Fruit fly (Drosophila melanogaster) whole organism, embryonic: ENCODE results near the gene Mob3.

ENCODE experiments used
- Bteb2 ChIP-seq: fragments of 200-800 bp; sonication (Bioruptor generic); optimal IDR thresholded peaks from 2 replicates; lab custom pipeline; 2016; ENCODE audit warnings: missing biosample characterization, missing genetic modification characterization
- CG10462 ChIP-seq: fragments of 200-800 bp; sonication (Bioruptor generic); optimal IDR thresholded peaks from 2 replicates; lab custom pipeline; 2016; ENCODE audit warnings: missing biosample characterization, missing genetic modification characterization
- CG10654 ChIP-seq: fragments of 200-800 bp; sonication (Bioruptor generic); optimal IDR thresholded peaks from 2 replicates; lab custom pipeline; 2016; ENCODE audit warnings: missing biosample characterization, missing genetic modification characterization
- CG11398 ChIP-seq: fragments of 200-800 bp; sonication (Bioruptor generic); optimal IDR thresholded peaks from 2 replicates; lab custom pipeline; 2016; ENCODE audit warnings: missing biosample characterization, missing genetic modification characterization
- CG13296 ChIP-seq: fragments of 200-800 bp; sonication (Bioruptor generic); optimal IDR thresholded peaks from 3 replicates; lab custom pipeline; 2018; ENCODE audit warnings: missing biosample characterization, mild to moderate bottlenecking, missing genetic modification characterization
- CG15479 ChIP-seq: fragments of 200-800 bp; sonication (Bioruptor generic); optimal IDR thresholded peaks from 3 replicates; lab custom pipeline; 2019; ENCODE audit warnings: missing biosample characterization, mild to moderate bottlenecking, missing genetic modification characterization, moderate library complexity
- CG15601 ChIP-seq: fragments of 200-800 bp; sonication (Bioruptor generic); optimal IDR thresholded peaks from 3 replicates; lab custom pipeline; 2019; ENCODE audit warnings: missing biosample characterization, mild to moderate bottlenecking, missing genetic modification characterization, moderate library complexity
- CG17829 ChIP-seq: fragments of 200-800 bp; optimal IDR thresholded peaks from 2 replicates; lab custom pipeline; 2019; ENCODE audit warnings: missing biosample characterization, mild to moderate bottlenecking, missing genetic modification characterization, moderate library complexity
- CG30020 ChIP-seq: fragments of 200-800 bp; optimal IDR thresholded peaks from 2 replicates; lab custom pipeline; 2019; ENCODE audit warnings: missing biosample characterization, mild to moderate bottlenecking, missing genetic modification characterization, moderate library complexity
- CG32532 ChIP-seq: fragments of 200-800 bp; sonication (Bioruptor generic); IDR thresholded peaks from 2 replicates; pipeline ENCODE4 v1.3.6; 2022; ENCODE audit warnings: missing biosample characterization, missing genetic modification characterization
- CG33213 ChIP-seq: fragments of 200-800 bp; sonication (Bioruptor generic); optimal IDR thresholded peaks from 3 replicates; lab custom pipeline; 2016; ENCODE audit warnings: missing biosample characterization, missing genetic modification characterization
- CG34224 ChIP-seq: fragments of 200-800 bp; sonication (Bioruptor generic); IDR thresholded peaks from 3 replicates; pipeline ENCODE4 v1.3.6; 2022; ENCODE audit warnings: missing biosample characterization, missing genetic modification characterization; ENCODE audit not compliant: partially characterized antibody
- CG4360 ChIP-seq: fragments of 200-800 bp; sonication (Bioruptor generic); IDR thresholded peaks from 2 replicates; pipeline ENCODE4 v1.3.6; 2022; ENCODE audit warnings: missing biosample characterization, missing genetic modification characterization
- CG5180 ChIP-seq: fragments of 200-800 bp; sonication (Bioruptor generic); optimal IDR thresholded peaks from 3 replicates; lab custom pipeline; 2017; ENCODE audit warnings: missing biosample characterization, missing genetic modification characterization, mild to moderate bottlenecking, moderate library complexity, missing genetic modification reagents
- CG7271 ChIP-seq: fragments of 200-800 bp; sonication (Bioruptor generic); optimal IDR thresholded peaks from 2 replicates; lab custom pipeline; 2018; ENCODE audit warnings: missing biosample characterization, mild to moderate bottlenecking, missing genetic modification characterization, moderate library complexity
- CG7372 ChIP-seq: fragments of 200-800 bp; sonication (Bioruptor generic); IDR thresholded peaks from 2 replicates; pipeline ENCODE4 v1.3.6; 2022; ENCODE audit warnings: missing biosample characterization, missing genetic modification characterization
- CG7786 ChIP-seq: fragments of 200-800 bp; sonication (Bioruptor generic); optimal IDR thresholded peaks from 2 replicates; lab custom pipeline; 2016; ENCODE audit warnings: missing biosample characterization, missing genetic modification characterization
- CG8388 ChIP-seq: fragments of 200-800 bp; sonication (Bioruptor generic); optimal IDR thresholded peaks from 2 replicates; lab custom pipeline; 2019; ENCODE audit warnings: missing biosample characterization, mild to moderate bottlenecking, missing genetic modification characterization, moderate library complexity
- CG9437 ChIP-seq: fragments of 200-800 bp; sonication (Bioruptor generic); optimal IDR thresholded peaks from 2 replicates; lab custom pipeline; 2018; ENCODE audit warnings: missing biosample characterization, mild to moderate bottlenecking, missing genetic modification characterization
- CTCF ChIP-seq: fragments of 200-800 bp; sonication (Bioruptor generic); optimal IDR thresholded peaks from 2 replicates; lab custom pipeline; 2017; ENCODE audit warnings: missing biosample characterization, mild to moderate bottlenecking, missing genetic modification characterization, moderate library complexity
- Camta ChIP-seq: fragments of 200-800 bp; sonication (Bioruptor generic); optimal IDR thresholded peaks from 2 replicates; lab custom pipeline; 2016; ENCODE audit warnings: missing biosample characterization, missing genetic modification characterization
- CoRest ChIP-seq: fragments of 200-800 bp; sonication (Bioruptor generic); optimal IDR thresholded peaks from 3 replicates; lab custom pipeline; 2018; ENCODE audit warnings: missing biosample characterization, mild to moderate bottlenecking, missing genetic modification characterization, moderate library complexity
- D19B ChIP-seq: fragments of 200-800 bp; sonication (Bioruptor generic); optimal IDR thresholded peaks from 2 replicates; lab custom pipeline; 2017; ENCODE audit warnings: missing biosample characterization, mild to moderate bottlenecking, missing genetic modification characterization
- Dp ChIP-seq: fragments of 200-800 bp; sonication (Bioruptor generic); optimal IDR thresholded peaks from 2 replicates; lab custom pipeline; 2018; ENCODE audit warnings: missing biosample characterization, mild to moderate bottlenecking, missing genetic modification characterization, moderate library complexity
- Dref ChIP-seq: fragments of 200-800 bp; sonication (Bioruptor generic); IDR thresholded peaks from 2 replicates; pipeline ENCODE4 v1.3.6; 2022; ENCODE audit warnings: missing biosample characterization, missing genetic modification characterization
- Gsc ChIP-seq: fragments of 200-800 bp; sonication (Bioruptor generic); IDR thresholded peaks from 2 replicates; pipeline ENCODE4 v1.3.6; 2022; ENCODE audit warnings: missing biosample characterization, missing genetic modification characterization
- HLH3B ChIP-seq: fragments of 200-800 bp; sonication (Bioruptor generic); IDR thresholded peaks from 2 replicates; pipeline ENCODE4 v1.3.6; 2022; ENCODE audit warnings: missing biosample characterization, missing genetic modification characterization
- HmgZ ChIP-seq: fragments of 200-800 bp; sonication (Bioruptor generic); optimal IDR thresholded peaks from 2 replicates; lab custom pipeline; 2018; ENCODE audit warnings: missing biosample characterization, mild to moderate bottlenecking, missing genetic modification characterization
- Mad ChIP-seq: fragments of 200-800 bp; sonication (Bioruptor generic); optimal IDR thresholded peaks from 2 replicates; lab custom pipeline; 2016; ENCODE audit warnings: missing biosample characterization, missing genetic modification characterization
- Mrtf ChIP-seq: fragments of 200-800 bp; sonication (Bioruptor generic); IDR thresholded peaks from 3 replicates; pipeline ENCODE4 v1.3.6; 2022; ENCODE audit warnings: missing biosample characterization, missing genetic modification characterization
- NC2α ChIP-seq: fragments of 200-800 bp; sonication (Bioruptor generic); optimal IDR thresholded peaks from 2 replicates; lab custom pipeline; 2016; ENCODE audit warnings: missing biosample characterization, missing genetic modification characterization
- Oli ChIP-seq: fragments of 200-800 bp; sonication (Bioruptor generic); optimal IDR thresholded peaks from 2 replicates; lab custom pipeline; 2018; ENCODE audit warnings: missing biosample characterization, mild to moderate bottlenecking, missing genetic modification characterization, moderate library complexity
- Side ChIP-seq: fragments of 200-800 bp; sonication (Bioruptor generic); optimal IDR thresholded peaks from 2 replicates; lab custom pipeline; 2016; ENCODE audit warnings: missing biosample characterization, missing genetic modification characterization
- Taf1 ChIP-seq: fragments of 200-800 bp; sonication (Bioruptor generic); IDR thresholded peaks from 2 replicates; pipeline ENCODE4 v1.3.6; 2022; ENCODE audit warnings: missing biosample characterization, missing genetic modification characterization
- ap ChIP-seq: fragments of 200-800 bp; sonication (Bioruptor generic); IDR thresholded peaks from 2 replicates; pipeline ENCODE4 v1.3.6; 2022; ENCODE audit warnings: missing biosample characterization, missing genetic modification characterization
- caup ChIP-seq: fragments of 200-800 bp; sonication (Bioruptor generic); optimal IDR thresholded peaks from 3 replicates; lab custom pipeline; 2017; ENCODE audit warnings: missing biosample characterization, mild to moderate bottlenecking, missing genetic modification characterization, moderate library complexity; ENCODE audit not compliant: severe bottlenecking
- crol ChIP-seq: fragments of 200-800 bp; sonication (Bioruptor generic); IDR thresholded peaks from 2 replicates; pipeline ENCODE4 v1.3.6; 2022; ENCODE audit warnings: missing biosample characterization, missing genetic modification characterization
- crp ChIP-seq, 2 experiments: fragments of 200-800 bp; sonication (Bioruptor generic); optimal IDR thresholded peaks; 2 replicates in 1 of 2; 3 replicates in 1 of 2; lab custom pipeline; 2017; ENCODE audit warnings: missing biosample characterization in 2 of 2, missing genetic modification characterization in 2 of 2, mild to moderate bottlenecking in 1 of 2, moderate library complexity in 1 of 2
- ems ChIP-seq: fragments of 200-800 bp; sonication (Bioruptor generic); optimal IDR thresholded peaks from 3 replicates; lab custom pipeline; 2016; ENCODE audit warnings: missing biosample characterization, missing genetic modification characterization
- esg ChIP-seq: fragments of 200-800 bp; sonication (Bioruptor generic); conservative IDR thresholded peaks from 2 replicates; pipeline ENCODE4 v1.3.6; 2022; ENCODE audit warnings: missing biosample characterization, missing genetic modification characterization
- ham ChIP-seq: fragments of 200-800 bp; sonication (Bioruptor generic); IDR thresholded peaks from 2 replicates; pipeline ENCODE4 v1.3.6; 2022; ENCODE audit warnings: missing biosample characterization, missing genetic modification characterization
- hb ChIP-seq: fragments of 200-800 bp; sonication (Bioruptor generic); IDR thresholded peaks from 3 replicates; pipeline ENCODE4 v1.3.6; 2022; ENCODE audit warnings: missing biosample characterization, missing genetic modification characterization; ENCODE audit not compliant: partially characterized antibody
- hkb ChIP-seq, 2 experiments: fragments of 200-800 bp in 1 of 2; fragments of >200 bp in 1 of 2; sonication (Bioruptor generic) in 1 of 2; IDR thresholded peaks in 1 of 2; optimal IDR thresholded peaks in 1 of 2; 2 replicates each; pipeline versions ENCODE4 v1.3.6 to Lab custom; 2017 to 2022; ENCODE audit warnings: missing biosample characterization in 1 of 2, missing genetic modification characterization in 1 of 2
- jumu ChIP-seq: fragments of 200-800 bp; sonication (Bioruptor generic); optimal IDR thresholded peaks from 3 replicates; lab custom pipeline; 2016; ENCODE audit warnings: missing biosample characterization, missing genetic modification characterization
- lov ChIP-seq, 2 experiments: fragments of 200-800 bp in 1 of 2; fragments of >200 bp in 1 of 2; sonication (Bioruptor generic) in 1 of 2; IDR thresholded peaks in 1 of 2; optimal IDR thresholded peaks in 1 of 2; 2 replicates in 1 of 2; 3 replicates in 1 of 2; pipeline versions ENCODE4 v1.3.6 to Lab custom; 2017 to 2022; ENCODE audit warnings: missing biosample characterization in 1 of 2, missing genetic modification characterization in 1 of 2
- maf-S ChIP-seq: fragments of 200-800 bp; sonication (Bioruptor generic); optimal IDR thresholded peaks from 2 replicates; lab custom pipeline; 2016; ENCODE audit warnings: missing biosample characterization, missing genetic modification characterization
- salm ChIP-seq: fragments of 200-800 bp; sonication (Bioruptor generic); optimal IDR thresholded peaks from 2 replicates; lab custom pipeline; 2018; ENCODE audit warnings: missing biosample characterization, mild to moderate bottlenecking, missing genetic modification characterization
- tx ChIP-seq: fragments of 200-800 bp; sonication (Bioruptor generic); optimal IDR thresholded peaks from 2 replicates; lab custom pipeline; 2016; ENCODE audit warnings: missing biosample characterization, missing genetic modification characterization

The Mob3 gene

DNA sequence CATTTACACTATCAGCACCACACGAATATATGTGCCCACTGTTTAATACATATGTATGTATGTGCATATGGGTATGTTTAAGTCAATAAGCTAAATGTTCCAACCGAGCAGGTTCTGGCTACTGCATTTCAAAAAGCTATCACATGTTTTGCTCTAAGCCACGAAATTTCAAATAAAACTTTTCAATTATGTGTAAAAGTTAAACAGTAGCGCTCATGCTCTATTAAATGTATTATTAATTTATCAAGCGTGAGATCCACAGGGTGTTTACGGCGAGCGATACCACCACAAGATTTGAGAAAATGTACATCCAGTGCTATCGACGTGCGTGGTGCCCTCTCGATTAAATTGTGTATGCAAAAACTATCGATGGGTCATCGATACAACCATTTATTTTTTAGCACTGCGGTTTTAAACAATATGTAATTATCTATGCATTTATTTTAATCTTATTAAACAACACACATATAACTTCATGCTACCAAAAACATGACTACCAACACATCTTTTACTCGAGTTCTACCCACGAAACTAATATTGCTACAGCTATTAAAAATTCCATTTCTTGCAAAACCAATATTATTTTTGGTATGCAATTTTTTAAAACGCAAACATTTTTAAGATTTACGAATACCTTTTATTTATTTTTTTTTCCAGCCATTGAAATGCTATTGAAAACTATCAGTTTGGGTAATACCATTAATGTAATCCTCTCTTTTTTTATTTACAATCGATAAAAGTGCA, 4.2 kb upstream of the Mob3 start, which contains the start of gene Pten (continued):
- TF ChIP-seq Camta (GFP tag; lab: Kevin White, UChicago) (peak; percentile 78), esg (0 out of 2 replicates have a peak, but pooled peaks have one; percentile 50), crol (GFP tag; lab: Robert Waterston, UW) (no peak), CG9437 (GFP tag; lab: Kevin White, UChicago) (peak; percentile 25), CG10654 (peak; percentile 62), CG7271 (tag; lab: Kevin White, UChicago) (peak; percentile 16), tx (GFP tag; lab: Kevin White, UChicago) (peak; percentile 64), CG15601 (tag; lab: Kevin White, UChicago) (no peak), CG4360 (GFP tag; lab: Robert Waterston, UW) (peak; percentile 51; the same call in 1 of the 2 replicates), CTCF (GFP tag; lab: Kevin White, UChicago) (peak; percentile 4), CG7786 (peak; percentile 48), CG13296 (GFP tag; lab: Kevin White, UChicago) (peak; percentile 51), CG10462 (peak; percentile 60), CG17829 (tag; lab: Kevin White, UChicago) (peak; percentile 82), maf-S (GFP tag; lab: Kevin White, UChicago) (peak; percentile 64), crp (GFP tag; optimal IDR thresholded peaks at IDR 0.05; lab: Kevin White, UChicago) (peak in 1 of 2 experiments; percentile 15), ems (peak; percentile 32), CG33213 (peak; percentile 57), CoRest (tag; lab: Kevin White, UChicago) (peak; percentile 76), HLH3B (no peak), D19B (GFP tag; lab: Kevin White, UChicago) (peak; percentile 50), salm (no peak), hkb (optimal IDR thresholded peaks at IDR 0.05; lab: Kevin White, UChicago) (no peak), hkb (GFP tag; IDR thresholded peaks at IDR 0.05; lab: Robert Waterston, UW) (peak; percentile 59; the same call in 1 of the 2 replicates), ham (GFP tag; lab: Robert Waterston, UW) (no peak), CG5180 (GFP tag; lab: Kevin White, UChicago) (no peak), CG7372 (GFP tag; lab: Robert Waterston, UW) (peak; percentile 47; the same call in 1 of the 2 replicates), CG34224 (GFP tag; lab: Robert Waterston, UW) (peak; percentile 80), CG11398 (GFP tag; lab: Kevin White, UChicago) (peak; percentile 49), Dp (GFP tag; lab: Kevin White, UChicago) (peak; percentile 28), Mad (peak; percentile 43), lov (optimal IDR thresholded peaks at IDR 0.05; lab: Kevin White, UChicago) (no peak), lov (GFP tag; IDR thresholded peaks at IDR 0.05; lab: Robert Waterston, UW) (no peak), Taf1 (0 out of 2 replicates have a peak, but pooled peaks have one; percentile 18), CG15479 (GFP tag; lab: Kevin White, UChicago) (no peak), caup (GFP tag; lab: Kevin White, UChicago) (no peak), Mrtf (GFP tag; lab: Robert Waterston, UW) (no peak), CG30020 (tag; lab: Kevin White, UChicago) (peak; percentile 98), NC2α (GFP tag; lab: Kevin White, UChicago) (peak; percentile 31), CG32532 (GFP tag; lab: Robert Waterston, UW) (peak; percentile 62; the same call in 1 of the 2 replicates), ap (GFP tag; lab: Robert Waterston, UW) (no peak; the same call in 1 of the 2 replicates), Oli (no peak), Side (GFP tag; lab: Kevin White, UChicago) (peak; percentile 67), CG8388 (GFP tag; lab: Kevin White, UChicago) (peak; percentile 66), Gsc (GFP tag; lab: Robert Waterston, UW) (no peak), Dref (GFP tag; lab: Robert Waterston, UW) (peak; percentile 97), HmgZ (tag; lab: Kevin White, UChicago) (peak; percentile 57), jumu (GFP tag; lab: Kevin White, UChicago) (peak; percentile 64), Bteb2 (peak; percentile 75), hb (peak; percentile 87; the same call in 2 of the 3 replicates)
